Worm (Caenorhabditis elegans): ENCODE results near the gene nmy-1.

DNA sequence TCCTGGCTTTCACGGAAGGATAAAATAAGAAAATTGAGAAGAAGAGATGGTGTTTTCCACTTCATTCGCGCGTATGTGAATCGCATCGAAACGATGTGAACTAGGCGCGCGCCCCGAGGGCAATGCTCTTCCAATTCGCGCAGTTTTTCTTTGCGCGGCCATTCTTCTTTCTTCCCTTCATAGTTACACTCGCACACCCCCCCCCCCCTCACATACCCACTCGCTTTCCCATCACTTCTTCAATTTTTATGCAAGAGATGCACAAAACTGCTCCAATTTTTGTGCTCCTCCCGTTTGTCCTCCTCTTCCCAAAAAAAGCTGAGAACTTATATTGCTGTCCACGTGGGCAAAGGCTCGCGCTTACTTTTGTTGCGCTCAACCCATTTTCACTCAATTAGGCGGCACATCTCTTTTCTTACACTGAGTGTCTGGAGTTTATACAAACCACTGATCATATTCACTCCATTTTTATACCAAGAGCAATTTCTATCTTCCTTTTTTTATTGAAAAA, 44.2 kb downstream of the nmy-1 start:
- TF ChIP-seq eyg-1 (tag; optimal IDR thresholded peaks at IDR 0.05), result no peak
- no peak for TF ChIP-seq dve-1 (tag; optimal IDR thresholded peaks at IDR 0.05)
- no peak for TF ChIP-seq ceh-6 (GFP tag; optimal IDR thresholded peaks at IDR 0.05)
- TF ChIP-seq pha-4 (tag; optimal IDR thresholded peaks at IDR 0.05), result no peak
- TF ChIP-seq ama-1 (optimal IDR thresholded peaks at IDR 0.05), result no peak
- TF ChIP-seq unc-86 (tag; optimal IDR thresholded peaks at IDR 0.05), result no peak
